Worm (Caenorhabditis elegans) whole organism, young adult: Measurements from ENCODE around the gene gcp-2.1.
"Not testable (repeated sequence)": the region's sequence is repeated elsewhere in the genome, so short reads cannot be mapped to it uniquely, and the experiment has no call there.

Experiments used
- ama-1 ChIP-seq, 3 experiments: fragments of 150-350 bp in 1 of 3; sonication (generic microtip) in 2 of 3; optimal IDR thresholded peaks; 2 replicates each; lab custom pipeline; 2014 to 2018; ENCODE audit warnings: missing biosample characterization in 2 of 3, missing genetic modification characterization in 2 of 3, missing genetic modification reagents in 2 of 3
- lin-54 ChIP-seq: fragments of 200-800 bp; sonication (Bioruptor generic); optimal IDR thresholded peaks from 2 replicates; lab custom pipeline; 2018; ENCODE audit warnings: mild to moderate bottlenecking, missing genetic modification characterization, missing compliant biosample characterization
- madf-8 ChIP-seq: fragments of 200-800 bp; sonication (Bioruptor generic); conservative IDR thresholded peaks from 2 replicates; pipeline ENCODE4 v1.3.6; 2022; ENCODE audit warnings: missing genetic modification reagents, missing genetic modification characterization, missing compliant biosample characterization
- nhr-179 ChIP-seq: sonication (generic microtip); optimal IDR thresholded peaks from 2 replicates; lab custom pipeline; 2016; ENCODE audit warnings: mild to moderate bottlenecking, missing genetic modification characterization, missing compliant biosample characterization
- rec-8 ChIP-seq, 2 experiments: sonication (generic microtip); optimal IDR thresholded peaks; 2 replicates each; lab custom pipeline; 2016; ENCODE audit warnings: mild to moderate bottlenecking in 2 of 2, missing genetic modification characterization in 2 of 2, missing genetic modification reagents in 2 of 2, missing genotype in 2 of 2, missing biosample characterization in 1 of 2, missing compliant biosample characterization in 1 of 2, moderate library complexity in 1 of 2
- tlf-1 ChIP-seq: fragments of 200-800 bp; sonication (Bioruptor generic); optimal IDR thresholded peaks from 2 replicates; lab custom pipeline; 2018; ENCODE audit warnings: mild to moderate bottlenecking, missing genetic modification characterization, missing compliant biosample characterization
- xnd-1 ChIP-seq: sonication (generic microtip); optimal IDR thresholded peaks from 2 replicates; lab custom pipeline; 2016; ENCODE audit warnings: missing genotype, missing genetic modification reagents, missing genetic modification characterization, missing compliant biosample characterization
- ztf-22 ChIP-seq: fragments of 200-800 bp; sonication (Bioruptor generic); optimal IDR thresholded peaks from 2 replicates; lab custom pipeline; 2018; ENCODE audit warnings: mild to moderate bottlenecking, missing genetic modification characterization, moderate library complexity, missing compliant biosample characterization
- ztf-28 ChIP-seq: fragments of 200-800 bp; sonication (Bioruptor generic); IDR thresholded peaks from 2 replicates; pipeline ENCODE4 v1.3.6; 2022; ENCODE audit warnings: missing genetic modification reagents, missing genetic modification characterization, missing compliant biosample characterization

ce11 chrX:347117-347516 is 45.5 kb downstream of the gcp-2.1 start, which contains the start of gene C04E7.3:
- TF ChIP-seq madf-8 (GFP tag; lab: Robert Waterston, UW); nhr-179 (tag; lab: Kevin White, UChicago); tlf-1 (GFP tag; lab: Kevin White, UChicago); ztf-28 (GFP tag; lab: Robert Waterston, UW); ama-1 (optimal IDR thresholded peaks at IDR 0.05; lab: Kevin White, UChicago); ama-1 (GFP tag; optimal IDR thresholded peaks at IDR 0.05; lab: Kevin White, UChicago); ztf-22; xnd-1 (tag; lab: Kevin White, UChicago); rec-8 (tag; optimal IDR thresholded peaks at IDR 0.05; lab: Kevin White, UChicago); lin-54 (GFP tag; lab: Kevin White, UChicago): not testable (repeated sequence)
